Worm (Caenorhabditis elegans) whole organism, L1 larva: ENCODE data around the gene srw-108.

Experiments used
- C04F5.9 ChIP-seq: sonication (generic microtip); optimal IDR thresholded peaks from 2 replicates; lab custom pipeline; 2016; ENCODE audit warnings: missing genetic modification characterization, missing compliant biosample characterization
- C16A3.4 ChIP-seq: fragments of 150-350 bp; optimal IDR thresholded peaks from 2 replicates; lab custom pipeline; 2014; ENCODE audit warnings: missing biosample characterization, missing genetic modification characterization
- F16B12.6 ChIP-seq: fragments of 150-350 bp; optimal IDR thresholded peaks from 2 replicates; lab custom pipeline; 2014; ENCODE audit warnings: missing biosample characterization, missing genetic modification characterization
- Y116A8C.19 ChIP-seq: sonication (generic microtip); optimal IDR thresholded peaks from 2 replicates; lab custom pipeline; 2016; ENCODE audit warnings: missing compliant biosample characterization, missing genetic modification characterization, borderline replicate concordance
- aha-1 ChIP-seq: fragments of 150-350 bp; optimal IDR thresholded peaks from 2 replicates; lab custom pipeline; 2014; ENCODE audit warnings: missing biosample characterization, missing genetic modification characterization
- alr-1 ChIP-seq: fragments of 200-800 bp; sonication (Bioruptor generic); optimal IDR thresholded peaks from 2 replicates; lab custom pipeline; 2018; ENCODE audit warnings: borderline replicate concordance, mild to moderate bottlenecking, missing genetic modification characterization, missing compliant biosample characterization
- blmp-1 ChIP-seq: fragments of 150-350 bp; optimal IDR thresholded peaks from 2 replicates; lab custom pipeline; 2014; ENCODE audit warnings: missing biosample characterization, missing genetic modification characterization
- ceh-82 ChIP-seq, 3 experiments: fragments of 150-350 bp in 1 of 3; sonication (generic microtip) in 2 of 3; optimal IDR thresholded peaks; 2 replicates each; lab custom pipeline; 2014 to 2017; ENCODE audit warnings: missing biosample characterization in 3 of 3, missing genetic modification characterization in 3 of 3
- ceh-88 ChIP-seq: fragments of 200-800 bp; sonication (Bioruptor generic); IDR thresholded peaks from 2 replicates; pipeline ENCODE4 v1.3.6; 2022; ENCODE audit warnings: missing genetic modification characterization, missing compliant biosample characterization
- ceh-90 ChIP-seq: sonication (generic microtip); optimal IDR thresholded peaks from 2 replicates; lab custom pipeline; 2016; ENCODE audit warnings: missing genetic modification characterization, missing compliant biosample characterization
- dpl-1 ChIP-seq, 3 experiments: fragments of 150-350 bp in 2 of 3; sonication (generic microtip) in 1 of 3; optimal IDR thresholded peaks; 2 replicates each; lab custom pipeline; 2014 to 2017; ENCODE audit warnings: missing biosample characterization in 3 of 3, missing genetic modification characterization in 3 of 3, missing genetic modification reagents in 3 of 3
- efl-3 ChIP-seq: fragments of 200-800 bp; sonication (Bioruptor generic); optimal IDR thresholded peaks from 2 replicates; lab custom pipeline; 2018; ENCODE audit warnings: mild to moderate bottlenecking, missing genetic modification characterization, missing compliant biosample characterization
- egl-27 ChIP-seq, 2 experiments: fragments of 150-350 bp in 1 of 2; sonication (generic microtip); optimal IDR thresholded peaks; 3 replicates each; lab custom pipeline; 2017 to 2018; ENCODE audit warnings: missing biosample characterization in 2 of 2, missing genetic modification characterization in 2 of 2, missing genetic modification reagents in 2 of 2
- elt-2 ChIP-seq: sonication (generic microtip); optimal IDR thresholded peaks from 2 replicates; lab custom pipeline; 2016; ENCODE audit warnings: missing genetic modification characterization, mild to moderate bottlenecking, inconsistent platforms, missing compliant biosample characterization, missing genetic modification reagents
- ets-5 ChIP-seq: fragments of 200-800 bp; sonication (Bioruptor generic); IDR thresholded peaks from 2 replicates; pipeline ENCODE4 v1.3.6; 2022; ENCODE audit warnings: missing genetic modification characterization, missing compliant biosample characterization
- fkh-4 ChIP-seq: sonication (generic microtip); optimal IDR thresholded peaks from 2 replicates; lab custom pipeline; 2016; ENCODE audit warnings: missing compliant biosample characterization, missing genetic modification characterization, borderline replicate concordance
- fkh-8 ChIP-seq: sonication (generic microtip); optimal IDR thresholded peaks from 2 replicates; lab custom pipeline; 2016; ENCODE audit warnings: mild to moderate bottlenecking, missing genetic modification characterization, missing compliant biosample characterization
- grh-1 ChIP-seq: fragments of 200-800 bp; sonication (Bioruptor generic); IDR thresholded peaks from 2 replicates; pipeline ENCODE4 v1.3.6; 2022; ENCODE audit warnings: missing genetic modification reagents, missing genetic modification characterization, missing compliant biosample characterization
- hlh-4 ChIP-seq: sonication (generic microtip); optimal IDR thresholded peaks from 2 replicates; lab custom pipeline; 2016; ENCODE audit warnings: mild to moderate bottlenecking, missing genetic modification characterization, missing compliant biosample characterization
- irx-1 ChIP-seq: sonication (generic microtip); optimal IDR thresholded peaks from 2 replicates; lab custom pipeline; 2016; ENCODE audit warnings: missing genetic modification characterization, missing compliant biosample characterization
- isw-1 ChIP-seq: fragments of 200-800 bp; sonication (Bioruptor generic); IDR thresholded peaks from 2 replicates; pipeline ENCODE4 v1.3.6; 2022; ENCODE audit warnings: missing genetic modification characterization, missing compliant biosample characterization
- lin-13 ChIP-seq: fragments of 150-350 bp; optimal IDR thresholded peaks from 2 replicates; lab custom pipeline; 2014; ENCODE audit warnings: missing biosample characterization, missing genetic modification reagents, missing genetic modification characterization
- lin-14 ChIP-seq: fragments of 200-800 bp; sonication (Bioruptor generic); optimal IDR thresholded peaks from 2 replicates; lab custom pipeline; 2018; ENCODE audit warnings: mild to moderate bottlenecking, missing genetic modification characterization, moderate library complexity, missing compliant biosample characterization
- lin-35 ChIP-seq, 2 experiments: fragments of 150-350 bp; optimal IDR thresholded peaks; 2 replicates each; lab custom pipeline; 2014; ENCODE audit warnings: missing biosample characterization in 2 of 2, missing genetic modification characterization in 2 of 2, missing genetic modification reagents in 2 of 2
- lin-39 ChIP-seq: fragments of 150-350 bp; optimal IDR thresholded peaks from 2 replicates; lab custom pipeline; 2014; ENCODE audit warnings: missing biosample characterization, missing genetic modification reagents, missing genetic modification characterization
- lsy-2 ChIP-seq, 2 experiments: fragments of 150-350 bp; optimal IDR thresholded peaks; 2 replicates each; lab custom pipeline; 2014; ENCODE audit warnings: missing biosample characterization in 2 of 2, missing genetic modification characterization in 2 of 2
- mdl-1 ChIP-seq, 2 experiments: fragments of 150-350 bp; optimal IDR thresholded peaks; 2 replicates each; lab custom pipeline; 2014 to 2017; ENCODE audit warnings: missing biosample characterization in 2 of 2, missing genetic modification characterization in 2 of 2, inconsistent platforms in 1 of 2
- mef-2 ChIP-seq: fragments of 150-350 bp; optimal IDR thresholded peaks from 2 replicates; lab custom pipeline; 2014; ENCODE audit warnings: missing biosample characterization, missing genetic modification characterization
- nhr-12 ChIP-seq: sonication (generic microtip); optimal IDR thresholded peaks from 2 replicates; lab custom pipeline; 2017; ENCODE audit warnings: missing biosample characterization, missing genetic modification characterization
- nhr-19 ChIP-seq: fragments of 200-800 bp; sonication (Bioruptor generic); conservative IDR thresholded peaks from 2 replicates; pipeline ENCODE4 v1.3.6; 2022; ENCODE audit warnings: missing genetic modification characterization, missing compliant biosample characterization
- nhr-20 ChIP-seq: sonication (generic microtip); optimal IDR thresholded peaks from 2 replicates; lab custom pipeline; 2016; ENCODE audit warnings: mild to moderate bottlenecking, missing genetic modification characterization, missing compliant biosample characterization
- nhr-28 ChIP-seq: fragments of 150-350 bp; optimal IDR thresholded peaks from 2 replicates; lab custom pipeline; 2014; ENCODE audit warnings: missing biosample characterization, missing genetic modification characterization
- nhr-71 ChIP-seq: sonication (generic microtip); optimal IDR thresholded peaks from 2 replicates; lab custom pipeline; 2016; ENCODE audit warnings: mild to moderate bottlenecking, missing genetic modification characterization, moderate library complexity, missing compliant biosample characterization
- nhr-77 ChIP-seq: fragments of 150-350 bp; optimal IDR thresholded peaks from 2 replicates; lab custom pipeline; 2014; ENCODE audit warnings: missing biosample characterization, missing genetic modification characterization
- nhr-84 ChIP-seq: sonication (generic microtip); optimal IDR thresholded peaks from 2 replicates; lab custom pipeline; 2017; ENCODE audit warnings: missing biosample characterization, missing genetic modification characterization
- nhr-85 ChIP-seq: sonication (generic microtip); peaks from one replicate; lab custom pipeline; 2016; ENCODE audit warnings: missing genetic modification characterization, inconsistent platforms, missing compliant biosample characterization
- nhr-90 ChIP-seq: sonication (generic microtip); optimal IDR thresholded peaks from 2 replicates; lab custom pipeline; 2016; ENCODE audit warnings: mild to moderate bottlenecking, missing genetic modification characterization, missing compliant biosample characterization; ENCODE audit not compliant: poor library complexity
- pag-3 ChIP-seq: sonication (generic microtip); optimal IDR thresholded peaks from 2 replicates; lab custom pipeline; 2017; ENCODE audit warnings: missing genetic modification characterization, mild to moderate bottlenecking, missing compliant biosample characterization, antibody characterized with exemption, borderline replicate concordance; ENCODE audit not compliant: insufficient read depth
- pax-3 ChIP-seq: fragments of 200-800 bp; sonication (Bioruptor generic); optimal IDR thresholded peaks from 2 replicates; lab custom pipeline; 2018; ENCODE audit warnings: mild to moderate bottlenecking, missing genetic modification characterization, moderate library complexity, missing compliant biosample characterization
- skn-1 ChIP-seq: fragments of 150-350 bp; optimal IDR thresholded peaks from 2 replicates; lab custom pipeline; 2014; ENCODE audit warnings: missing biosample characterization, missing genetic modification characterization
- snu-23 ChIP-seq: sonication (generic microtip); optimal IDR thresholded peaks from 2 replicates; lab custom pipeline; 2016; ENCODE audit warnings: missing genetic modification characterization, missing compliant biosample characterization
- sox-4 ChIP-seq: sonication (generic microtip); optimal IDR thresholded peaks from 2 replicates; lab custom pipeline; 2016; ENCODE audit warnings: missing genetic modification characterization, missing compliant biosample characterization
- sptf-1 ChIP-seq: fragments of 150-350 bp; optimal IDR thresholded peaks from 2 replicates; lab custom pipeline; 2014; ENCODE audit warnings: missing biosample characterization, missing genetic modification characterization
- sup-37 ChIP-seq: fragments of 200-800 bp; sonication (Bioruptor generic); optimal IDR thresholded peaks from 2 replicates; lab custom pipeline; 2018; ENCODE audit warnings: mild to moderate bottlenecking, missing genetic modification characterization, missing compliant biosample characterization
- tlp-1 ChIP-seq: fragments of 150-350 bp; optimal IDR thresholded peaks from 2 replicates; lab custom pipeline; 2014; ENCODE audit warnings: missing biosample characterization, missing genetic modification characterization
- unc-130 ChIP-seq: fragments of 150-350 bp; optimal IDR thresholded peaks from 2 replicates; lab custom pipeline; 2017; ENCODE audit warnings: missing biosample characterization, missing genetic modification characterization, inconsistent platforms
- unc-30 ChIP-seq: sonication (generic microtip); optimal IDR thresholded peaks from 2 replicates; lab custom pipeline; 2017; ENCODE audit warnings: missing biosample characterization, missing genetic modification characterization
- unc-86 ChIP-seq: sonication (generic microtip); optimal IDR thresholded peaks from 2 replicates; lab custom pipeline; 2016; ENCODE audit warnings: missing genetic modification characterization, missing compliant biosample characterization
- unc-98 ChIP-seq: fragments of 200-800 bp; sonication (Bioruptor generic); IDR thresholded peaks from 2 replicates; pipeline ENCODE4 v1.3.6; 2022; ENCODE audit warnings: missing genetic modification characterization, missing compliant biosample characterization
- zip-4 ChIP-seq: fragments of 200-800 bp; sonication (Bioruptor generic); optimal IDR thresholded peaks from 2 replicates; lab custom pipeline; 2018; ENCODE audit warnings: mild to moderate bottlenecking, missing genetic modification characterization, moderate library complexity, missing compliant biosample characterization
- ztf-4 ChIP-seq: fragments of 150-350 bp; optimal IDR thresholded peaks from 2 replicates; lab custom pipeline; 2014; ENCODE audit warnings: missing biosample characterization, missing genetic modification characterization

Gene srw-108

ce11 chrV:532046-532445 lies 4.3 kb downstream of the srw-108 start, which contains the start of gene nhr-58 (continued):
- TF ChIP-seq fkh-8 (tag; lab: Kevin White, UChicago) (peak; percentile 75), nhr-12 (tag; lab: Kevin White, UChicago) (no peak), lsy-2 (tag; optimal IDR thresholded peaks at IDR 0.05; lab: Kevin White, UChicago) (no peak), irx-1 (no peak), nhr-20 (tag; lab: Kevin White, UChicago) (peak; percentile 77), C16A3.4 (tag; lab: Kevin White, UChicago) (peak; percentile 20), ztf-4 (peak; percentile 27)

- TF ChIP-seq mef-2 (tag; lab: Kevin White, UChicago) (no peak), egl-27 (tag; optimal IDR thresholded peaks at IDR 0.05; lab: Kevin White, UChicago) (no peak), snu-23 (GFP tag; lab: Kevin White, UChicago) (peak; percentile 57), unc-98 (GFP tag; lab: Robert Waterston, UW) (no peak), lin-13 (GFP tag; lab: Kevin White, UChicago) (no peak), irx-1 (no peak), sox-4 (no peak), nhr-19 (GFP tag; lab: Robert Waterston, UW) (no peak), nhr-85 (tag; lab: Kevin White, UChicago) (peak; percentile 77), skn-1 (tag; lab: Kevin White, UChicago) (no peak), nhr-20 (tag; lab: Kevin White, UChicago) (peak; percentile 56), alr-1 (tag; lab: Kevin White, UChicago) (no peak), blmp-1 (tag; lab: Kevin White, UChicago) (peak; percentile 43), pax-3 (tag; lab: Kevin White, UChicago) (no peak), zip-4 (GFP tag; lab: Kevin White, UChicago) (no peak), lin-14 (GFP tag; lab: Kevin White, UChicago) (peak; percentile 92), mdl-1 (tag; optimal IDR thresholded peaks at IDR 0.05; lab: Kevin White, UChicago) (peak in 1 of 2 experiments; percentile 19), nhr-71 (tag; lab: Kevin White, UChicago) (no peak), dpl-1 (GFP tag; optimal IDR thresholded peaks at IDR 0.05; lab: Kevin White, UChicago) (peak in 1 of 3 experiments; percentile 16), ztf-4 (no peak), F16B12.6 (tag; lab: Kevin White, UChicago) (no peak), ceh-88 (GFP tag; lab: Robert Waterston, UW) (no peak), hlh-4 (tag; lab: Kevin White, UChicago) (no peak), fkh-4 (tag; lab: Kevin White, UChicago) (no peak), sup-37 (GFP tag; lab: Kevin White, UChicago) (no peak), aha-1 (no peak), C04F5.9 (no peak), efl-3 (no peak), sptf-1 (tag; lab: Kevin White, UChicago) (no peak), nhr-28 (tag; lab: Kevin White, UChicago) (no peak), grh-1 (no peak), nhr-90 (peak; percentile 13), elt-2 (peak; percentile 35), nhr-77 (tag; lab: Kevin White, UChicago) (peak; percentile 28), unc-30 (no peak), ceh-82 (tag; optimal IDR thresholded peaks at IDR 0.05; lab: Kevin White, UChicago) (no peak), isw-1 (GFP tag; lab: Robert Waterston, UW) (no peak), ets-5 (GFP tag; lab: Robert Waterston, UW) (no peak), unc-130 (tag; lab: Kevin White, UChicago) (no peak), tlp-1 (tag; lab: Kevin White, UChicago) (no peak), lin-35 (GFP tag; optimal IDR thresholded peaks at IDR 0.05; lab: Kevin White, UChicago) (peak in 1 of 2 experiments; percentile 44), nhr-84 (tag; lab: Kevin White, UChicago) (no peak), lin-39 (tag; lab: Kevin White, UChicago) (no peak), lsy-2 (tag; optimal IDR thresholded peaks at IDR 0.05; lab: Kevin White, UChicago) (peak in 1 of 2 experiments; percentile 0), pag-3 (tag; lab: Kevin White, UChicago) (no peak), unc-86 (tag; lab: Kevin White, UChicago) (no peak), Y116A8C.19 (tag; lab: Kevin White, UChicago) (no peak), ceh-90 (tag; lab: Kevin White, UChicago) (no peak)
These were observed 6.5 kb downstream of the srw-108 start, which contains the start of gene nhr-132 for ce11 chrV:534176-534575. TSS of gene nhr-132 (plus strand) at chrV:534446.
